Worm (Caenorhabditis elegans) whole organism, L2 larva: ENCODE results near the gene Y38F1A.2.

Experiments used
- C34F6.9 ChIP-seq: fragments of 150-350 bp; optimal IDR thresholded peaks from 2 replicates; lab custom pipeline; 2014; ENCODE audit warnings: missing biosample characterization, missing genetic modification characterization
- F13H6.1 ChIP-seq: sonication (generic microtip); optimal IDR thresholded peaks from 2 replicates; lab custom pipeline; 2016; ENCODE audit warnings: missing genetic modification characterization, missing compliant biosample characterization
- R02D3.7 ChIP-seq: fragments of 150-350 bp; optimal IDR thresholded peaks from 2 replicates; lab custom pipeline; 2014; ENCODE audit warnings: missing biosample characterization, missing genetic modification characterization
- Y55F3AM.14 ChIP-seq: fragments of 200-800 bp; sonication (Bioruptor generic); optimal IDR thresholded peaks from 2 replicates; lab custom pipeline; 2018; ENCODE audit warnings: mild to moderate bottlenecking, missing genetic modification characterization, missing compliant biosample characterization
- ZK546.5 ChIP-seq: sonication (generic microtip); optimal IDR thresholded peaks from 2 replicates; lab custom pipeline; 2017; ENCODE audit warnings: missing biosample characterization, missing genetic modification characterization
- alr-1 ChIP-seq: fragments of 150-350 bp; optimal IDR thresholded peaks from 2 replicates; lab custom pipeline; 2014; ENCODE audit warnings: missing biosample characterization, missing genetic modification characterization
- aly-2 ChIP-seq: fragments of 150-350 bp; optimal IDR thresholded peaks from 2 replicates; lab custom pipeline; 2014; ENCODE audit warnings: missing biosample characterization, missing genetic modification characterization
- ama-1 ChIP-seq: fragments of 150-350 bp; optimal IDR thresholded peaks from 2 replicates; lab custom pipeline; 2018; ENCODE audit warnings: inconsistent platforms
- blmp-1 ChIP-seq: sonication (generic microtip); optimal IDR thresholded peaks from 2 replicates; lab custom pipeline; 2017; ENCODE audit warnings: missing genetic modification characterization, mild to moderate bottlenecking, missing compliant biosample characterization, antibody characterized with exemption, moderate library complexity; ENCODE audit not compliant: insufficient read depth
- ceh-16 ChIP-seq: fragments of 150-350 bp; optimal IDR thresholded peaks from 2 replicates; lab custom pipeline; 2014; ENCODE audit warnings: missing biosample characterization, missing genetic modification characterization
- ceh-82 ChIP-seq: fragments of 150-350 bp; optimal IDR thresholded peaks from 2 replicates; lab custom pipeline; 2014; ENCODE audit warnings: missing biosample characterization, missing genetic modification characterization
- crh-2 ChIP-seq: sonication (generic microtip); optimal IDR thresholded peaks from 2 replicates; lab custom pipeline; 2017; ENCODE audit warnings: missing biosample characterization, missing genetic modification characterization
- dmd-4 ChIP-seq: sonication (generic microtip); optimal IDR thresholded peaks from 2 replicates; lab custom pipeline; 2017; ENCODE audit warnings: missing biosample characterization, missing genetic modification characterization
- egl-27 ChIP-seq: sonication (generic microtip); optimal IDR thresholded peaks from 3 replicates; lab custom pipeline; 2017; ENCODE audit warnings: missing biosample characterization, missing genetic modification reagents, missing genetic modification characterization
- elt-1 ChIP-seq: fragments of 150-350 bp; optimal IDR thresholded peaks from 2 replicates; lab custom pipeline; 2014; ENCODE audit warnings: missing biosample characterization, missing genetic modification characterization
- elt-3 ChIP-seq: sonication (generic microtip); optimal IDR thresholded peaks from 2 replicates; lab custom pipeline; 2017; ENCODE audit warnings: missing biosample characterization, missing genetic modification characterization
- fos-1 ChIP-seq: fragments of 150-350 bp; optimal IDR thresholded peaks from 2 replicates; lab custom pipeline; 2014; ENCODE audit warnings: missing biosample characterization, missing genetic modification characterization
- gmeb-1 ChIP-seq: fragments of 150-350 bp; optimal IDR thresholded peaks from 2 replicates; lab custom pipeline; 2014; ENCODE audit warnings: missing biosample characterization, missing genetic modification characterization
- lin-11 ChIP-seq: fragments of 150-350 bp; sonication (generic microtip); optimal IDR thresholded peaks from 2 replicates; lab custom pipeline; 2014; ENCODE audit warnings: missing biosample characterization, missing genetic modification characterization, inconsistent platforms, mixed read lengths
- lin-13 ChIP-seq: fragments of 150-350 bp; optimal IDR thresholded peaks from 2 replicates; lab custom pipeline; 2014; ENCODE audit warnings: missing biosample characterization, missing genetic modification reagents, missing genetic modification characterization
- lin-39 ChIP-seq: fragments of 150-350 bp; optimal IDR thresholded peaks from 2 replicates; lab custom pipeline; 2014; ENCODE audit warnings: missing biosample characterization, missing genetic modification reagents, missing genetic modification characterization
- lsy-2 ChIP-seq, 2 experiments: fragments of 150-350 bp in 1 of 2; sonication (generic microtip) in 1 of 2; optimal IDR thresholded peaks; 2 replicates each; lab custom pipeline; 2014 to 2017; ENCODE audit warnings: missing biosample characterization in 2 of 2, missing genetic modification characterization in 2 of 2
- mab-5 ChIP-seq: fragments of 150-350 bp; optimal IDR thresholded peaks from 2 replicates; lab custom pipeline; 2014; ENCODE audit warnings: missing biosample characterization, missing genetic modification characterization
- mbf-1 ChIP-seq: sonication (generic microtip); optimal IDR thresholded peaks from 2 replicates; lab custom pipeline; 2017; ENCODE audit warnings: missing biosample characterization, missing genetic modification characterization
- mdl-1 ChIP-seq, 2 experiments: fragments of 150-350 bp in 1 of 2; sonication (generic microtip) in 1 of 2; optimal IDR thresholded peaks; 2 replicates each; lab custom pipeline; 2017; ENCODE audit warnings: missing biosample characterization in 2 of 2, missing genetic modification characterization in 2 of 2
- nhr-10 ChIP-seq: sonication (generic microtip); optimal IDR thresholded peaks from 2 replicates; lab custom pipeline; 2017; ENCODE audit warnings: missing biosample characterization, missing genetic modification characterization
- nhr-11 ChIP-seq: fragments of 150-350 bp; optimal IDR thresholded peaks from 2 replicates; lab custom pipeline; 2014; ENCODE audit warnings: missing biosample characterization, missing genetic modification characterization
- nhr-12 ChIP-seq: fragments of 150-350 bp; optimal IDR thresholded peaks from 2 replicates; lab custom pipeline; 2014; ENCODE audit warnings: missing biosample characterization, missing genetic modification characterization
- nhr-129 ChIP-seq: fragments of 150-350 bp; optimal IDR thresholded peaks from 2 replicates; lab custom pipeline; 2014; ENCODE audit warnings: missing biosample characterization, missing genetic modification characterization
- nhr-21 ChIP-seq: fragments of 150-350 bp; optimal IDR thresholded peaks from 2 replicates; lab custom pipeline; 2014; ENCODE audit warnings: missing biosample characterization, missing genetic modification characterization
- nhr-23 ChIP-seq: fragments of 150-350 bp; optimal IDR thresholded peaks from 2 replicates; lab custom pipeline; 2014; ENCODE audit warnings: missing biosample characterization, missing genetic modification reagents, missing genetic modification characterization
- nhr-25 ChIP-seq: fragments of 150-350 bp; sonication (generic microtip); optimal IDR thresholded peaks from 3 replicates; lab custom pipeline; 2014; ENCODE audit warnings: missing biosample characterization, missing genetic modification characterization
- nhr-6 ChIP-seq: fragments of 150-350 bp; optimal IDR thresholded peaks from 2 replicates; lab custom pipeline; 2014; ENCODE audit warnings: missing biosample characterization, missing genetic modification characterization
- peb-1 ChIP-seq: fragments of 150-350 bp; optimal IDR thresholded peaks from 2 replicates; lab custom pipeline; 2014; ENCODE audit warnings: missing biosample characterization, missing genetic modification characterization
- sem-4 ChIP-seq: fragments of 150-350 bp; optimal IDR thresholded peaks from 2 replicates; lab custom pipeline; 2014; ENCODE audit warnings: missing biosample characterization, missing genetic modification reagents, missing genetic modification characterization
- sma-3 ChIP-seq: sonication (generic microtip); optimal IDR thresholded peaks from 2 replicates; lab custom pipeline; 2016; ENCODE audit warnings: missing genetic modification reagents, missing genetic modification characterization, missing compliant biosample characterization
- snpc-4 ChIP-seq: fragments of 150-350 bp; optimal IDR thresholded peaks from 2 replicates; lab custom pipeline; 2014; ENCODE audit warnings: missing biosample characterization, missing genetic modification characterization
- unc-39 ChIP-seq: fragments of 150-350 bp; optimal IDR thresholded peaks from 2 replicates; lab custom pipeline; 2014; ENCODE audit warnings: missing biosample characterization, missing genetic modification characterization
- unc-55 ChIP-seq: fragments of 150-350 bp; sonication (generic microtip); optimal IDR thresholded peaks from 3 replicates; lab custom pipeline; 2014; ENCODE audit warnings: missing biosample characterization, missing genetic modification reagents, missing genetic modification characterization
- unc-62 ChIP-seq: fragments of 150-350 bp; optimal IDR thresholded peaks from 2 replicates; lab custom pipeline; 2014; ENCODE audit warnings: missing biosample characterization, missing genetic modification reagents, missing genetic modification characterization
- zag-1 ChIP-seq: fragments of 150-350 bp; optimal IDR thresholded peaks from 2 replicates; lab custom pipeline; 2014; ENCODE audit warnings: missing biosample characterization, missing genetic modification characterization
- ztf-1 ChIP-seq: fragments of 200-800 bp; sonication (Bioruptor generic); conservative IDR thresholded peaks from 2 replicates; pipeline ENCODE4 v1.3.6; 2022; ENCODE audit warnings: missing genetic modification characterization, missing compliant biosample characterization
- ztf-11 ChIP-seq: sonication (generic microtip); optimal IDR thresholded peaks from 2 replicates; lab custom pipeline; 2017; ENCODE audit warnings: missing biosample characterization, missing genetic modification characterization
- ztf-4 ChIP-seq: fragments of 150-350 bp; optimal IDR thresholded peaks from 2 replicates; lab custom pipeline; 2014; ENCODE audit warnings: missing biosample characterization, missing genetic modification characterization

Gene Y38F1A.2

DNA sequence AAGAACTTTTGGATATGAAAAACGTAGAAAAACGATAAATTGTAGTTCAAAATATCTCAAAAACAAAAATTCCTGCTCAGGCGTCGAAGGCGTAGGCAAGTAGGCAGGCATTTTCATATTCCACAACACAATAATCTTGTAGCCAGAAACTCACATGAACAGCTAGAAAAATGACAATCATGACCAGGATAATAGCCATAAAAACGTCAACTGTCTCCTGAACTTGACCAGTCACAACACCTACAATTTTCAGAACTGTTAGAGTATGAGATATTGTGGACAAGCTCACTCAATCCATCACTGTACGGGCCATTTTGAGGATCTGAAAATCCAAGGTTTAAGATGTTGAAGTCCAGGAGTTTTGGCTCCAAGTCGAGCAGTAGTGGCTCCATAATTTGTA lies 42.7 kb downstream of the Y38F1A.2 start, which contains the start of gene Y38F1A.7:
TSS of gene Y38F1A.7 (minus strand) at position 392 of the 400 bp plus-strand sequence.
- no peak for TF ChIP-seq sma-3 (GFP tag; lab: Kevin White, UChicago)
- no peak for TF ChIP-seq lin-13
- no peak for TF ChIP-seq crh-2 (tag; lab: Kevin White, UChicago)
- no peak for TF ChIP-seq ceh-16
- no peak for TF ChIP-seq unc-39
- TF ChIP-seq unc-55 (GFP tag; lab: Kevin White, UChicago) = no peak
- no peak for TF ChIP-seq gmeb-1
- no peak for TF ChIP-seq nhr-23
- no peak for TF ChIP-seq elt-1 (tag; lab: Kevin White, UChicago)
- no peak for TF ChIP-seq zag-1

- TF ChIP-seq elt-3 (tag; lab: Kevin White, UChicago) = no peak
- no peak for TF ChIP-seq C34F6.9 (tag; lab: Kevin White, UChicago)
- no peak for TF ChIP-seq lin-11 (tag; lab: Kevin White, UChicago)
- TF ChIP-seq R02D3.7 (tag; lab: Kevin White, UChicago) = no peak
- no peak for TF ChIP-seq nhr-11 (tag; lab: Kevin White, UChicago)
- TF ChIP-seq fos-1 (tag; lab: Kevin White, UChicago) = no peak
- no peak for TF ChIP-seq lin-39 (tag; lab: Kevin White, UChicago)
- TF ChIP-seq, all 48 proteins: peak for 0
Measured at ce11 chrII:13000753-13001152, 46.0 kb downstream of the Y38F1A.2 start, which contains the start of gene Y38F1A.8. TSS of gene Y38F1A.8 (minus strand) at chrII:13000853.

ce11 chrII:13003244-13003643 lies 48.5 kb downstream of the Y38F1A.2 start:
- TF ChIP-seq F13H6.1 (tag; lab: Kevin White, UChicago) (no peak), unc-62 (GFP tag; lab: Kevin White, UChicago) (no peak), zag-1 (no peak), egl-27 (tag; lab: Kevin White, UChicago) (no peak), nhr-25 (tag; lab: Kevin White, UChicago) (peak; percentile 2), nhr-21 (tag; lab: Kevin White, UChicago) (no peak), lin-13 (no peak), nhr-23 (no peak), ztf-4 (tag; lab: Kevin White, UChicago) (no peak), sma-3 (GFP tag; lab: Kevin White, UChicago) (peak; percentile 17), mdl-1 (tag; optimal IDR thresholded peaks at IDR 0.05; lab: Kevin White, UChicago) (no peak), unc-39 (no peak), nhr-12 (tag; lab: Kevin White, UChicago) (no peak), R02D3.7 (tag; lab: Kevin White, UChicago) (no peak), lin-11 (tag; lab: Kevin White, UChicago) (no peak), elt-1 (tag; lab: Kevin White, UChicago) (no peak), ztf-11 (tag; lab: Kevin White, UChicago) (no peak)

DNA sequence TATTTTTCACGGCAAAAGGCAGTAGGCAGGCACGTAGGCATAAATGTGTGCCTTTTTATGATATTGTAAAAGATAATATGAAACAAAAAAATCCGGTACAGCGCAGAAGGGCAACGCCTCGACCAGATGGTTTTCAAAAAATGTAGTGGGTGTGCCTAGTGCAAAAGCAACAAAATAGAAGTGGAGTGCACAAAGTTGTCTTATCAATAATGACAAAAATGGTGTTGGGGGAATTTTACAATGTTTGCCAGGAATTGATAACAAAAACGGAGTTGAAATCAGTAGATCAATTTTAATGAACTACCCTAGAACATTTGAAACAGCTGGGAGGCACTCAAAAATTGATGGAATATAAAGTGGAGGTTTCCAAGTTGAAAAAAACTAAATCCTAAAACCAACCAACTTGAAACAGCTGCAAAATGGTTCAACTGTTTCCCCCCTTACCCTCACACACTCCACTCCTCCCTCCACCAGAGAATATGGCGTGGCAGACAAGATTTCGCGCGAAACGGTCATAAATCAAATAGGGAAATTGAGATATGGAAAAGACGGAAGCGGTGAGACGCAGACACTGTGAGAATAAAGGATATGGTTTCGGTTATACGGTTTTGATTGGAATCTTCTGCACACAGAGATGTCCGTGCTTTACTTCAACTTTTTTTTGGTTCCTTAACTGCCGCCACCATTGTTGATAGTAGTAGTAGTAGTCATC lies 49.6 kb downstream of the Y38F1A.2 start:
- TF ChIP-seq lin-39 (tag; lab: Kevin White, UChicago) (no peak), ama-1 (lab: Kevin White, UChicago) (no peak), nhr-10 (tag; lab: Kevin White, UChicago) (no peak), mbf-1 (tag; lab: Kevin White, UChicago) (no peak), fos-1 (tag; lab: Kevin White, UChicago) (peak; percentile 33), sma-3 (GFP tag; lab: Kevin White, UChicago) (no peak), mdl-1 (tag; optimal IDR thresholded peaks at IDR 0.05; lab: Kevin White, UChicago) (no peak), alr-1 (tag; lab: Kevin White, UChicago) (no peak), unc-55 (GFP tag; lab: Kevin White, UChicago) (no peak), nhr-25 (tag; lab: Kevin White, UChicago) (peak; percentile 56), ceh-82 (tag; lab: Kevin White, UChicago) (no peak), C34F6.9 (tag; lab: Kevin White, UChicago) (no peak), unc-62 (GFP tag; lab: Kevin White, UChicago) (no peak), ztf-1 (GFP tag; lab: Robert Waterston, UW) (no peak), Y55F3AM.14 (GFP tag; lab: Kevin White, UChicago) (no peak), blmp-1 (tag; lab: Kevin White, UChicago) (peak; percentile 19), zag-1 (no peak), mab-5 (peak; percentile 58), lin-13 (no peak), R02D3.7 (tag; lab: Kevin White, UChicago) (no peak), aly-2 (tag; lab: Kevin White, UChicago) (no peak), dmd-4 (no peak), lsy-2 (tag; optimal IDR thresholded peaks at IDR 0.05; lab: Kevin White, UChicago) (no peak), snpc-4 (tag; lab: Kevin White, UChicago) (no peak), nhr-129 (tag; lab: Kevin White, UChicago) (peak; percentile 26), nhr-12 (tag; lab: Kevin White, UChicago) (no peak), ZK546.5 (tag; lab: Kevin White, UChicago) (no peak), nhr-11 (tag; lab: Kevin White, UChicago) (no peak), nhr-6 (no peak), sem-4 (peak; percentile 23), elt-1 (tag; lab: Kevin White, UChicago) (no peak), nhr-21 (tag; lab: Kevin White, UChicago) (peak; percentile 37), gmeb-1 (peak; percentile 19), elt-3 (tag; lab: Kevin White, UChicago) (no peak), peb-1 (tag; lab: Kevin White, UChicago) (no peak), ztf-4 (tag; lab: Kevin White, UChicago) (no peak)
